Worm (Caenorhabditis elegans) whole organism, L3 larva: ENCODE data around the gene C36E8.6.

Source experiments
- ceh-9 ChIP-seq: sonication (generic microtip); optimal IDR thresholded peaks from 2 replicates; lab custom pipeline; 2018; ENCODE audit warnings: missing biosample characterization, missing genetic modification characterization
- mdl-1 ChIP-seq: fragments of 150-350 bp; optimal IDR thresholded peaks from 2 replicates; lab custom pipeline; 2014; ENCODE audit warnings: missing biosample characterization, missing genetic modification characterization
- nhr-11 ChIP-seq: fragments of 150-350 bp; optimal IDR thresholded peaks from 2 replicates; lab custom pipeline; 2014; ENCODE audit warnings: missing biosample characterization, missing genetic modification characterization
- nhr-237 ChIP-seq: fragments of 150-350 bp; optimal IDR thresholded peaks from 2 replicates; lab custom pipeline; 2014; ENCODE audit warnings: missing biosample characterization, missing genetic modification characterization
- pha-4 ChIP-seq: fragments of 150-350 bp; optimal IDR thresholded peaks from 2 replicates; lab custom pipeline; 2014; ENCODE audit warnings: missing biosample characterization, missing genetic modification reagents, missing genetic modification characterization
- pqm-1 ChIP-seq: fragments of 150-350 bp; optimal IDR thresholded peaks from 2 replicates; lab custom pipeline; 2017; ENCODE audit warnings: missing biosample characterization, missing genetic modification characterization, inconsistent platforms
- ztf-11 ChIP-seq: fragments of 150-350 bp; optimal IDR thresholded peaks from 2 replicates; lab custom pipeline; 2014; ENCODE audit warnings: missing biosample characterization, missing genetic modification characterization

DNA sequence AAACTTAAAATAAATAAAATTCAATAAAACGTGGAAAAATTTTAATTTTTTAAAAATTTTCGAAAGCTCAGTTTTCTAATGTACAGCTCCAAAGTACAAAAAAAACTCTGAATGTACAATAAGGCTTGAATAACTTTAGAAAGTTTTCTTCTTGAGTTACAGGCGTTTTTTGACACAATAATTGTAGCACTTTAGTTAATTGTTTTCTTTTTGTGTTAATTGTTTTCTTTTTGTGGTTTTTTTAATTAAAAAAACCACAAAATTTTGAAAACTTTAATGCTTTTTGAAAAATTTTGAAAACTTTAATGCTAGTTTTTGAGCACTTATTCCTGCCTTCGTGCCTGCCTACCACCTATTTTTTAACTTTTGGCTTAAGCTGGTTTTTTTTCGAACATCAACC lies 23.6 kb upstream of the C36E8.6 start, which contains the start of gene R10E9.2:
- TF ChIP-seq nhr-11 (tag; lab: Kevin White, UChicago) (no peak), mdl-1 (no peak), pha-4 (tag; lab: Kevin White, UChicago) (no peak), nhr-237 (tag; lab: Kevin White, UChicago) (no peak), ceh-9 (tag; lab: Kevin White, UChicago) (no peak), pqm-1 (tag; lab: Kevin White, UChicago) (no peak), ztf-11 (no peak)
